Worm (Caenorhabditis elegans) whole organism, early embryonic: ENCODE measurements around the gene clec-71.

Source experiments
- B0310.2 ChIP-seq: sonication (generic microtip); optimal IDR thresholded peaks from 2 replicates; lab custom pipeline; 2016; ENCODE audit warnings: mild to moderate bottlenecking, missing genetic modification characterization, missing compliant biosample characterization
- F13C5.2 ChIP-seq: sonication (generic microtip); optimal IDR thresholded peaks from 2 replicates; lab custom pipeline; 2017; ENCODE audit warnings: mild to moderate bottlenecking, missing genetic modification characterization, inconsistent platforms, missing compliant biosample characterization
- aly-1 ChIP-seq: sonication (generic microtip); optimal IDR thresholded peaks from 2 replicates; lab custom pipeline; 2016; ENCODE audit warnings: missing genetic modification characterization, missing compliant biosample characterization
- ama-1 ChIP-seq: fragments of 150-350 bp; optimal IDR thresholded peaks from 2 replicates; lab custom pipeline; 2014
- ceh-13 ChIP-seq: fragments of 200-800 bp; sonication (Bioruptor generic); optimal IDR thresholded peaks from 2 replicates; lab custom pipeline; 2018; ENCODE audit warnings: mild to moderate bottlenecking, missing genetic modification characterization, missing compliant biosample characterization
- ceh-36 ChIP-seq: sonication (generic microtip); optimal IDR thresholded peaks from 2 replicates; lab custom pipeline; 2016; ENCODE audit warnings: missing genetic modification characterization, inconsistent platforms, missing compliant biosample characterization
- ets-7 ChIP-seq: sonication (generic microtip); optimal IDR thresholded peaks from 2 replicates; lab custom pipeline; 2016; ENCODE audit warnings: missing genotype, missing genetic modification characterization, missing compliant biosample characterization
- flt-1 ChIP-seq: fragments of 200-800 bp; sonication (Bioruptor generic); IDR thresholded peaks from 2 replicates; pipeline ENCODE4 v1.3.6; 2022; ENCODE audit warnings: missing genetic modification characterization, missing compliant biosample characterization
- hmbx-1 ChIP-seq: sonication (generic microtip); optimal IDR thresholded peaks from 2 replicates; lab custom pipeline; 2016; ENCODE audit warnings: mild to moderate bottlenecking, missing genetic modification characterization, missing compliant biosample characterization
- hmg-4 ChIP-seq: fragments of 200-800 bp; sonication (Bioruptor generic); optimal IDR thresholded peaks from 2 replicates; lab custom pipeline; 2018; ENCODE audit warnings: mild to moderate bottlenecking, missing genetic modification characterization, missing compliant biosample characterization
- hnd-1 ChIP-seq: sonication (generic microtip); optimal IDR thresholded peaks from 2 replicates; lab custom pipeline; 2016; ENCODE audit warnings: missing genetic modification characterization, missing compliant biosample characterization
- pes-1 ChIP-seq: fragments of 200-800 bp; sonication (Bioruptor generic); IDR thresholded peaks from 2 replicates; pipeline ENCODE4 v1.3.6; 2022; ENCODE audit warnings: missing genetic modification reagents, missing genetic modification characterization, missing compliant biosample characterization
- scrt-1 ChIP-seq: fragments of 200-800 bp; sonication (Bioruptor generic); IDR thresholded peaks from 2 replicates; pipeline ENCODE4 v1.3.6; 2022; ENCODE audit warnings: missing genetic modification characterization, missing compliant biosample characterization
- sea-1 ChIP-seq: fragments of 200-800 bp; sonication (Bioruptor generic); conservative IDR thresholded peaks from 2 replicates; pipeline ENCODE4 v1.3.6; 2022; ENCODE audit warnings: missing genetic modification characterization, missing compliant biosample characterization
- tbx-11 ChIP-seq: fragments of 200-800 bp; sonication (Bioruptor generic); IDR thresholded peaks from 2 replicates; pipeline ENCODE4 v1.3.6; 2022; ENCODE audit warnings: missing genetic modification characterization, missing compliant biosample characterization
- tbx-37 ChIP-seq: fragments of 200-800 bp; sonication (Bioruptor generic); conservative IDR thresholded peaks from 2 replicates; pipeline ENCODE4 v1.3.6; 2022; ENCODE audit warnings: missing genetic modification reagents, missing genetic modification characterization, missing compliant biosample characterization
- tra-4 ChIP-seq: sonication (generic microtip); optimal IDR thresholded peaks from 2 replicates; lab custom pipeline; 2017; ENCODE audit warnings: missing genetic modification characterization, missing compliant biosample characterization

Gene clec-71

DNA sequence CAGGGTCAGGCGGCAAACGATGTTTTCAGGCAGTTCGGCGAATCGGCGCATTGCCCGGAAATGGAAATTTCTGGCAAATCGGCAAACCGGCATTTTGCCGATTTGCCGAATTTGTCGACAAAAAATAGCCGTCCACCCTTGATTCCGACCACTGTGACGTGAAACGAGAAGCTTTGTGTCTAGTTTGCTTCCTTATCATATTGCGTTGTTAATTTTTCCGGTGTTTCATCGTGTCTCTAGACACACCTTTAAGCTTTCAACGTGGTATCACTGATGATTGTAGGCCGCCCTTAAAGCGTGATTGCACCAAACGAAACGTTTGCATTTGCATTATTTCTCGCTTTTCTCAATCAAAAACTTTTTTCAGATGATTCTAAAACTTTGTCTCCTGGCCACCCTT lies at the start of gene clec-71:
TSS of gene clec-71 (plus strand) at position 362 of the 400 bp plus-strand sequence.
- TF ChIP-seq hmg-4 (GFP tag; lab: Kevin White, UChicago) (no peak), pes-1 (GFP tag; lab: Robert Waterston, UW) (no peak), aly-1 (tag; lab: Kevin White, UChicago) (no peak), ceh-36 (tag; lab: Kevin White, UChicago) (no peak), hnd-1 (no peak), scrt-1 (GFP tag; lab: Robert Waterston, UW) (no peak)

DNA sequence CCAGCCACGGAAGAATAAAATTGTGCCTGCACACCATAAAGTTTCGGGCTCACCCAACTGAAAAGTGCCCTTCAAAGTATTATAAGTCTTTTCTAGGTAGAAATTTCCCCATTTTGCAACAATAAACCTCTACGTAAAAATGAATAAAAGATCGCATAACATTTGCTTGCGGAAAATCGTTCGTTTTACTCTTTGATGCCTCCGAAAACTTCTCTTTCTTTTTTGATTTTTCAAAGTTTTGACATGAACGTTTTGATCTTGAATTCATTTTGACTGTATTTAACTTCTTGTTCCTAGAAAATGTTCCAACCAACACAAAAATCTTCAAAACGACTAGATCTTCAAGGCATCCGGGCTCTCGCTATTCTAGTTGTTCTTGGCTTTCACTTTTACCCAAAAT lies 48.3 kb upstream of the clec-71 start, which contains the start of gene oac-21:
TSS of gene oac-21 (plus strand) at position 301 of the 400 bp plus-strand sequence.
- no peak for TF ChIP-seq ceh-36 (tag; lab: Kevin White, UChicago)
- no peak for TF ChIP-seq sea-1
- TF ChIP-seq hmg-4 (GFP tag; lab: Kevin White, UChicago) = no peak
- no peak for TF ChIP-seq ama-1
- no peak for TF ChIP-seq ceh-13 (GFP tag; lab: Kevin White, UChicago)
- no peak for TF ChIP-seq ets-7 (tag; lab: Kevin White, UChicago)
- no peak for TF ChIP-seq tbx-11 (GFP tag; lab: Robert Waterston, UW)
- TF ChIP-seq pes-1 (GFP tag; lab: Robert Waterston, UW) = no peak
- TF ChIP-seq tra-4 = no peak
- no peak for TF ChIP-seq hmbx-1 (tag; lab: Kevin White, UChicago)
- no peak for TF ChIP-seq aly-1 (tag; lab: Kevin White, UChicago)
- TF ChIP-seq F13C5.2 = no peak
- no peak for TF ChIP-seq B0310.2
- TF ChIP-seq hnd-1 = no peak
- TF ChIP-seq flt-1 (GFP tag; lab: Robert Waterston, UW) = no peak

DNA sequence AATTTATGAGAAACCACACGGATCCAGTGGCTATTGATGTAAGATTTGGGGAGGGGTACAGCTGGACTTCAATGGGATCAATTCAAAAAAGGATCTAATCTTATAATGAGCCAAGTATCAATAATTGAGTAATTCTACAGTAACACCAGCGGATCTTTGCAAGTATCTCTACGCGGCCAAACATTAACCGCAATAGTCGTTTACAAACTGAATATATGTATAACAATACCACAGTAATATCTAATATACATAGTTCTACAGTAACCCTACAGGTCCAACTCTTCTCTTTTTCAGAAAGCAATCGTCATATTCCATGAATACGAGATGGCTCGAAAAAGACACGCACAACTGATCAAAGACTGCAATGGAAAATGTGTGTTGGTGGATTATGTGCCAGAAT lies 45.2 kb upstream of the clec-71 start, which contains the start of gene F56D6.9:
TSS of gene F56D6.9 (plus strand) at position 301 of the 400 bp plus-strand sequence.
- TF ChIP-seq sea-1 (no peak), tbx-11 (GFP tag; lab: Robert Waterston, UW) (no peak), pes-1 (GFP tag; lab: Robert Waterston, UW) (no peak)

DNA sequence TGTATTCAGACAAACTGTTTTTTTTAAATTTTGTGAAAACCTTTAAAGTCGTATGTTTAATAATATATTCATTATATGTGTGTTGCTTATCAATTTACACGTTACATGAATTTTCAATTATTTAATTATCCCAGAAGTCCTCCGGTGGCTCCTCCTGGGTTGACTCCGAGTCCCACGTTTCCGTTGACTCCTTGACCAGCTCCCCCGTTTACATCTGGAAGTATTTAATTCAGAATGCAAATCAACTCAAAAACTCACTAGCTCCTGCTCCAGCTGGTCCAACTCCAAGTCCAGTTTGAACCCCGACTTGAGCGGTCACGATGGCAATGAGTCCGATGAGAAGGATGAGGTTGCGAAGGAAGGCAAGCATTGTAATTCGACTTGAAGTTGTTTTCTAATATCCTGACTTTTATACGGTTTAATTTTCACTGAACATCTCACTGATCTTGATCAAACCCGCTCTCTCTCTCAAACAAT lies 43.2 kb upstream of the clec-71 start, which contains the start of gene F56D6.8:
TSS of gene F56D6.8 (minus strand) at position 427 of the 477 bp plus-strand sequence.
- TF ChIP-seq tra-4 (no peak), ama-1 (no peak), hnd-1 (no peak), sea-1 (no peak), scrt-1 (GFP tag; lab: Robert Waterston, UW) (no peak), aly-1 (tag; lab: Kevin White, UChicago) (no peak), F13C5.2 (no peak), tbx-11 (GFP tag; lab: Robert Waterston, UW) (no peak), pes-1 (GFP tag; lab: Robert Waterston, UW) (no peak), hmg-4 (GFP tag; lab: Kevin White, UChicago) (no peak), tbx-37 (GFP tag; lab: Robert Waterston, UW) (no peak), ets-7 (tag; lab: Kevin White, UChicago) (no peak), B0310.2 (no peak), ceh-13 (GFP tag; lab: Kevin White, UChicago) (no peak), ceh-36 (tag; lab: Kevin White, UChicago) (no peak), flt-1 (GFP tag; lab: Robert Waterston, UW) (no peak), hmbx-1 (tag; lab: Kevin White, UChicago) (no peak)

- TF ChIP-seq tbx-37 (GFP tag; lab: Robert Waterston, UW) = no peak
- no peak for TF ChIP-seq pes-1 (GFP tag; lab: Robert Waterston, UW)
- no peak for TF ChIP-seq aly-1 (tag; lab: Kevin White, UChicago)
- no peak for TF ChIP-seq scrt-1 (GFP tag; lab: Robert Waterston, UW)
- no peak for TF ChIP-seq ceh-13 (GFP tag; lab: Kevin White, UChicago)
- no peak for TF ChIP-seq sea-1
- TF ChIP-seq tbx-11 (GFP tag; lab: Robert Waterston, UW) = no peak
- no peak for TF ChIP-seq hnd-1
- TF ChIP-seq ets-7 (tag; lab: Kevin White, UChicago) = no peak
- TF ChIP-seq B0310.2 = no peak
- no peak for TF ChIP-seq tra-4
- no peak for TF ChIP-seq hmg-4 (GFP tag; lab: Kevin White, UChicago)
- no peak for TF ChIP-seq flt-1 (GFP tag; lab: Robert Waterston, UW)
Observed at ce11 chrIV:3894770-3895169, 42.5 kb upstream of the clec-71 start, which contains the start of gene dct-8. dct-8 (plus strand) TSS chrIV:3895070.

DNA sequence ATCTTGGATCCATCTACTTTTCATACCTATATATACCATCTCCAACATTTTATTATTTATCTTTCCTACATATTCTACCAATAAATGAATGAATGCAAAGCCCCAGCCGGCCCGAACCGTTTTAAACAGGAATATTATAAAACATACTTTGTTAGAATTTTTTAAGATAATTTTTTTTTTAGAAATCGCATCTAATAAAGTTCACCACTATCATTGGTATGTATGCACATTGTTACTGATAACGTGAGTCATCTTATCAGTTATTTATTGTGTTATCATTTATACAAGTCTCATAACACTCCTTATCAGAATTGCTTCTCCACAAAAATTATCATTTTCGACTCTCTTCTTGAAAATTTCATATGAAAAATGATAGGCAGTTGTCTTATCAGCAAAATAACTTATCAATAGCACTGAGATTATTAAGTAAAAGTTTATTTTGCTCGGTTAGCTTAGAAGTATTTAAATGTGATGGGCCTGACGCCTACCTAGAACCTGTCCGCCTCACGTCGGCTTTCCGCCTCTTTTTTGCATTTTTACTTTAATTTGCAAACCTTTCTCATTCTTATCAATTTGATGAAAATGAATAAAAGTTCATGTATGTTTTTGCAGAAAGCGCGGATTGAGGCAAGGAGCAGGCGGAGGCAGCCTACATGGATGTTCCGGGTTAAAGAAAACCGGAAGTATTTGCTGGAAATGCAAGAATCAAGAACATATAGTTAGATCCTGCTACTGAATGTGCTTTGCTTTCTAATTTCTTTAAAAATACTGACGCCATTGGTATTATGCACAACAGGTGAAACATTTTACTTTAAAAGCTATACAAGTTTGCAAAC lies 37.3 kb upstream of the clec-71 start, which contains the start of gene srz-62:
TSS of gene srz-62 (plus strand) at position 786 of the 836 bp plus-strand sequence.
- no peak for TF ChIP-seq pes-1 (GFP tag; lab: Robert Waterston, UW)
- no peak for TF ChIP-seq flt-1 (GFP tag; lab: Robert Waterston, UW)
- TF ChIP-seq hnd-1 = no peak
- no peak for TF ChIP-seq tbx-37 (GFP tag; lab: Robert Waterston, UW)
- TF ChIP-seq tbx-11 (GFP tag; lab: Robert Waterston, UW) = no peak
- no peak for TF ChIP-seq ceh-13 (GFP tag; lab: Kevin White, UChicago)
- TF ChIP-seq B0310.2 = no peak
- no peak for TF ChIP-seq F13C5.2
- TF ChIP-seq sea-1 = no peak
- no peak for TF ChIP-seq scrt-1 (GFP tag; lab: Robert Waterston, UW)
- no peak for TF ChIP-seq tra-4
- no peak for TF ChIP-seq ceh-36 (tag; lab: Kevin White, UChicago)
- TF ChIP-seq ets-7 (tag; lab: Kevin White, UChicago) = no peak
- no peak for TF ChIP-seq ama-1

DNA sequence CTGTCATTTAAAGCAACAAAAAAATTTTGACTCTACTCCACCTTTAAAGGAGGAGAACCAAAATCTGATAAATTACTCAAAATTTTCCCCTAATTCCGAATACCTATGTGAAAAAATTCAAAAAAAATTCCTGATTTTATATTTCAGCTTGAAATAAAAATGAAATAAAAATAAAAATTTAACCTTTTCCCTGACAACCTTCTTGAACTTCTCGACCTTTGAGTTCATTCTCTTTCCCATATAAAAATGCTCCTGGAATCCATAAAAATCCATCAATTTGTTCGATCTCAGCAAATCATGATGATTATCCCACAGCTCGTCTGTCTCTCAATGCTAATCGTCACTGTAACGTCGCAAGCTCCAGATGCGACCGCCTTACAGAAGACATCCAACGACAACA lies 34.3 kb upstream of the clec-71 start, which contains the start of gene F56D6.6:
TSS of gene F56D6.6 (plus strand) at position 301 of the 400 bp plus-strand sequence.
- TF ChIP-seq aly-1 (tag; lab: Kevin White, UChicago) (no peak), ceh-13 (GFP tag; lab: Kevin White, UChicago) (no peak), scrt-1 (GFP tag; lab: Robert Waterston, UW) (no peak), F13C5.2 (no peak), B0310.2 (no peak), tra-4 (no peak), ama-1 (no peak), hmg-4 (GFP tag; lab: Kevin White, UChicago) (no peak)
